Fruit fly (Drosophila melanogaster): ENCODE results near the gene Mitofilin.

The Mitofilin gene

DNA sequence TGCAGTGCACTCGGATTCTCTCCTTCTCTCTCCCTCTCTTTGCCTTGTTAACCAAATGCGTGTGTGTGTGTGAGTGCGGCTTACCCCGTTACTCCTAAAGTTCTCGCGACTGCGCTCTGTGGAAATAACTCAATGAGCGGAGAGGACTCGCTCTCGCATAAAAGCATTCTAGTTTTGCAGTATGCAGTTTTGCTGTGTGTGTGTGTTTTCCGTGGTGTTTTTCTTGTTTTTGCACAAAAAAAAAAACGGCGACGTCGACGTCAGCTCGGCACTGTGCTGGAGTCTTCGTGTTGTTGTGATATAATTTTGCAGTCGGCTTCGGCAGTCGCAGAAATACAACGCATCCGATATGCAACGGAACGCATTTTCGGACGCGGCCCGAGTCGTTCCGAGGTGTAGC lies 51.1 kb downstream of the Mitofilin start:
- TF ChIP-seq jumu (GFP tag; optimal IDR thresholded peaks at IDR 0.05) (no peak), CG13123 (GFP tag; optimal IDR thresholded peaks at IDR 0.05) (no peak), YL-1 (GFP tag; optimal IDR thresholded peaks at IDR 0.05) (no peak), Drgx (GFP tag; IDR thresholded peaks at IDR 0.05) (peak; percentile 93), slp2 (GFP tag; optimal IDR thresholded peaks at IDR 0.05) (no peak), CHES-1-like (GFP tag; optimal IDR thresholded peaks at IDR 0.05) (no peak), nom (GFP tag; optimal IDR thresholded peaks at IDR 0.05) (peak; percentile 99), bsh (GFP tag; optimal IDR thresholded peaks at IDR 0.05) (peak in 1 of 2 experiments; percentile 99), HHEX (GFP tag; optimal IDR thresholded peaks at IDR 0.05) (no peak), CG10267 (tag; optimal IDR thresholded peaks at IDR 0.05) (no peak), Trl (optimal IDR thresholded peaks at IDR 0.05) (peak; percentile 16 to 37), Trl (GFP tag; optimal IDR thresholded peaks at IDR 0.05) (no peak), z (GFP tag; IDR thresholded peaks at IDR 0.05) (peak; percentile 4; the same call in 2 of the 3 replicates), ara (GFP tag; IDR thresholded peaks at IDR 0.05) (no peak), Blimp-1 (GFP tag; optimal IDR thresholded peaks at IDR 0.05) (no peak), ewg (GFP tag; optimal IDR thresholded peaks at IDR 0.05) (peak; percentile 33), gsb-n (tag; optimal IDR thresholded peaks at IDR 0.05) (no peak), Abd-B (GFP tag; optimal IDR thresholded peaks at IDR 0.05) (no peak)

- TF ChIP-seq dpn (GFP tag; optimal IDR thresholded peaks at IDR 0.05) = no peak
- no peak for TF ChIP-seq zf30C (GFP tag; optimal IDR thresholded peaks at IDR 0.05)
- no peak for TF ChIP-seq CG7928 (GFP tag; optimal IDR thresholded peaks at IDR 0.05)
Measured at dm6 chr3R:21971553-21971952, 51.6 kb downstream of the Mitofilin start.

dm6 chr3R:21971141-21971540 lies 52.0 kb downstream of the Mitofilin start:
- TF ChIP-seq z (GFP tag; IDR thresholded peaks at IDR 0.05) (peak; percentile 91), sc (optimal IDR thresholded peaks at IDR 0.05) (no peak), sc (GFP tag; optimal IDR thresholded peaks at IDR 0.05) (no peak), CG6654 (GFP tag; optimal IDR thresholded peaks at IDR 0.05) (no peak), tgo (GFP tag; IDR thresholded peaks at IDR 0.05) (no peak)

DNA sequence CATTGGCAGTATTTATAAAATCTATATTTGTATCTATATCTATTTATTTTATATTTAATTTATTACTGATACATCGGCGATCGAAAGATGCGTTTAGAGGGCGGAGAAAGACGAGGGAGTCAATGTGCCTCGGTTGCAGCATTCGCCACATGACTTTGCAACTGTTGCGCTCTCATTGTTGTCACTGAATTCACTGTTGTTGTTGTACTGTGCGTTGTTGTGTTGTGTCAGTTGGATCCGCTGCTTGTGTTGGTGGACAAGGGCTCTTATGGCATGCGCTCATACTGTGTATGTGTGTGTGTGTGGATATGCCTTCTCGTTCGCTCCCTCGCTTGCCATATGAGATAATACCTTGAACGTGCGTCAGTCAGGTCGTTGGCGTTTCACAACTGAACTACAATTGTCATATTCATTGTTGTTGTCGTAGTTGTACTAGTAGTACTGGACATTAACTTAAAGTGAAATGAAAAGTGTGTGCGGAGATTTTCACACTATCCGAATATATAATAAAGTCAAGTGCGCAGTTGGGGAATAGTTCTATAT lies 52.5 kb downstream of the Mitofilin start:
- TF ChIP-seq CG15011 (GFP tag; optimal IDR thresholded peaks at IDR 0.05) (no peak), YL-1 (GFP tag; optimal IDR thresholded peaks at IDR 0.05) (no peak), nom (GFP tag; optimal IDR thresholded peaks at IDR 0.05) (peak; percentile 43)

dm6 chr3R:21969828-21970227 lies 53.3 kb downstream of the Mitofilin start:
- no peak for TF ChIP-seq stwl (tag; optimal IDR thresholded peaks at IDR 0.05)
- TF ChIP-seq D (optimal IDR thresholded peaks at IDR 0.05) = no peak
- no peak for TF ChIP-seq D (GFP tag; optimal IDR thresholded peaks at IDR 0.05)
- no peak for TF ChIP-seq bcd (GFP tag; optimal IDR thresholded peaks at IDR 0.05)
- TF ChIP-seq nerfin-1 (tag; optimal IDR thresholded peaks at IDR 0.05) = no peak
- no peak for TF ChIP-seq gce (GFP tag; IDR thresholded peaks at IDR 0.05)
- no peak for TF ChIP-seq Sry-δ (GFP tag; optimal IDR thresholded peaks at IDR 0.05)
- no peak for TF ChIP-seq Camta (GFP tag; optimal IDR thresholded peaks at IDR 0.05)
- TF ChIP-seq Rx (GFP tag; IDR thresholded peaks at IDR 0.05) = no peak

Measured in whole organism, embryonic.